Fruit fly (Drosophila melanogaster) whole organism, embryonic: ENCODE measurements around the gene CG7766.

Experiments
- Atf6 ChIP-seq: fragments of 200-800 bp; sonication (Bioruptor generic); IDR thresholded peaks from 2 replicates; pipeline ENCODE4 v1.3.6; 2022; ENCODE audit warnings: missing biosample characterization, missing genetic modification characterization
- Bdp1 ChIP-seq: fragments of 200-800 bp; sonication (Bioruptor generic); optimal IDR thresholded peaks from 3 replicates; lab custom pipeline; 2016; ENCODE audit warnings: missing biosample characterization, missing genetic modification characterization
- CG10654 ChIP-seq: fragments of 200-800 bp; sonication (Bioruptor generic); optimal IDR thresholded peaks from 2 replicates; lab custom pipeline; 2016; ENCODE audit warnings: missing biosample characterization, missing genetic modification characterization
- CG11398 ChIP-seq: fragments of 200-800 bp; sonication (Bioruptor generic); optimal IDR thresholded peaks from 2 replicates; lab custom pipeline; 2016; ENCODE audit warnings: missing biosample characterization, missing genetic modification characterization
- CG14860 ChIP-seq: fragments of 200-800 bp; sonication (Bioruptor generic); IDR thresholded peaks from 3 replicates; pipeline ENCODE4 v1.3.6; 2022; ENCODE audit warnings: missing biosample characterization, missing genetic modification characterization; ENCODE audit not compliant: partially characterized antibody
- CG14965 ChIP-seq: fragments of 200-800 bp; sonication (Bioruptor generic); optimal IDR thresholded peaks from 2 replicates; lab custom pipeline; 2016; ENCODE audit warnings: missing biosample characterization, missing genetic modification characterization, borderline replicate concordance
- CG33557 ChIP-seq: fragments of 200-800 bp; sonication (Bioruptor generic); optimal IDR thresholded peaks from 2 replicates; lab custom pipeline; 2019; ENCODE audit warnings: missing biosample characterization, mild to moderate bottlenecking, missing genetic modification characterization, moderate library complexity
- CG3407 ChIP-seq: fragments of 200-800 bp; sonication (Bioruptor generic); optimal IDR thresholded peaks from 2 replicates; lab custom pipeline; 2018; ENCODE audit warnings: missing biosample characterization, mild to moderate bottlenecking, missing genetic modification characterization
- CG3726 ChIP-seq: fragments of 200-800 bp; sonication (Bioruptor generic); IDR thresholded peaks from 3 replicates; pipeline ENCODE4, ENCODE4 v1.3.6; 2022; ENCODE audit warnings: missing biosample characterization, missing genetic modification characterization
- CG4707 ChIP-seq: fragments of 200-800 bp; sonication (Bioruptor generic); optimal IDR thresholded peaks from 2 replicates; lab custom pipeline; 2018; ENCODE audit warnings: missing biosample characterization, mild to moderate bottlenecking, missing genetic modification characterization, moderate library complexity
- CG8359 ChIP-seq: fragments of 200-800 bp; sonication (Bioruptor generic); optimal IDR thresholded peaks from 2 replicates; lab custom pipeline; 2017; ENCODE audit warnings: missing biosample characterization, mild to moderate bottlenecking, missing genetic modification characterization, borderline replicate concordance
- CG8765 ChIP-seq: fragments of 200-800 bp; sonication (Bioruptor generic); IDR thresholded peaks from 2 replicates; pipeline ENCODE4 v1.3.6; 2022; ENCODE audit warnings: missing biosample characterization, missing genetic modification characterization
- Chrac-16 ChIP-seq: fragments of 200-800 bp; sonication (Bioruptor generic); optimal IDR thresholded peaks from 3 replicates; lab custom pipeline; 2016; ENCODE audit warnings: missing biosample characterization, missing genetic modification characterization
- Drgx ChIP-seq: fragments of 200-800 bp; sonication (Bioruptor generic); IDR thresholded peaks from 2 replicates; pipeline ENCODE4 v1.3.6; 2022; ENCODE audit warnings: missing biosample characterization, missing genetic modification characterization
- HLH3B ChIP-seq: fragments of 200-800 bp; sonication (Bioruptor generic); IDR thresholded peaks from 2 replicates; pipeline ENCODE4 v1.3.6; 2022; ENCODE audit warnings: missing biosample characterization, missing genetic modification characterization
- HmgD ChIP-seq: fragments of 200-800 bp; sonication (Bioruptor generic); optimal IDR thresholded peaks from 3 replicates; lab custom pipeline; 2016; ENCODE audit warnings: missing biosample characterization, missing genetic modification characterization
- HmgZ ChIP-seq: fragments of 200-800 bp; sonication (Bioruptor generic); optimal IDR thresholded peaks from 2 replicates; lab custom pipeline; 2018; ENCODE audit warnings: missing biosample characterization, mild to moderate bottlenecking, missing genetic modification characterization
- Hr78 ChIP-seq, 2 experiments: fragments of 200-800 bp in 1 of 2; fragments of >200 bp in 1 of 2; sonication (Bioruptor generic) in 1 of 2; optimal IDR thresholded peaks; 2 replicates each; lab custom pipeline; 2017 to 2019; ENCODE audit warnings: missing biosample characterization in 2 of 2, missing genetic modification characterization in 2 of 2, mild to moderate bottlenecking in 1 of 2, moderate library complexity in 1 of 2
- Jarid2 ChIP-seq: fragments of 200-800 bp; sonication (Bioruptor generic); optimal IDR thresholded peaks from 3 replicates; lab custom pipeline; 2017; ENCODE audit warnings: mild to moderate bottlenecking, missing biosample characterization, missing genetic modification reagents, missing genetic modification characterization
- Myb ChIP-seq: fragments of 200-800 bp; sonication (Bioruptor generic); optimal IDR thresholded peaks from 2 replicates; lab custom pipeline; 2016; ENCODE audit warnings: missing biosample characterization, missing genetic modification characterization
- Oaz ChIP-seq: fragments of 200-800 bp; sonication (Bioruptor generic); IDR thresholded peaks from 2 replicates; pipeline ENCODE4 v1.3.6; 2022; ENCODE audit warnings: missing biosample characterization, missing genetic modification characterization
- Opbp ChIP-seq: fragments of 200-800 bp; sonication (Bioruptor generic); IDR thresholded peaks from 3 replicates; pipeline ENCODE4 v1.3.6; 2022; ENCODE audit warnings: missing biosample characterization, missing genetic modification characterization; ENCODE audit not compliant: partially characterized antibody
- Ravus ChIP-seq: fragments of 200-800 bp; sonication (Bioruptor generic); IDR thresholded peaks from 2 replicates; pipeline ENCODE4 v1.3.6; 2022; ENCODE audit warnings: missing biosample characterization, missing genetic modification characterization
- Rx ChIP-seq: fragments of 200-800 bp; sonication (Bioruptor generic); IDR thresholded peaks from 2 replicates; pipeline ENCODE4 v1.3.6; 2022; ENCODE audit warnings: missing biosample characterization, missing genetic modification characterization
- Sin3A ChIP-seq: fragments of >200 bp; optimal IDR thresholded peaks from 2 replicates; lab custom pipeline; 2018
- Xbp1 ChIP-seq: fragments of 200-800 bp; sonication (Bioruptor generic); optimal IDR thresholded peaks from 3 replicates; lab custom pipeline; 2016; ENCODE audit warnings: missing biosample characterization, mild to moderate bottlenecking, missing genetic modification characterization
- YL-1 ChIP-seq: fragments of 200-800 bp; sonication (Bioruptor generic); optimal IDR thresholded peaks from 3 replicates; lab custom pipeline; 2017; ENCODE audit warnings: missing biosample characterization, mild to moderate bottlenecking, missing genetic modification characterization
- al ChIP-seq: fragments of 200-800 bp; sonication (Bioruptor generic); IDR thresholded peaks from 2 replicates; pipeline ENCODE4 v1.3.6; 2022; ENCODE audit warnings: missing biosample characterization, missing genetic modification characterization
- chif ChIP-seq, 2 experiments: fragments of 200-800 bp; sonication (Bioruptor generic); optimal IDR thresholded peaks; 3 replicates each; lab custom pipeline; 2016; ENCODE audit warnings: missing biosample characterization in 2 of 2, missing genetic modification characterization in 2 of 2
- chm ChIP-seq: fragments of 200-800 bp; sonication (Bioruptor generic); IDR thresholded peaks from 2 replicates; pipeline ENCODE4 v1.3.6; 2022; ENCODE audit warnings: missing biosample characterization, missing genetic modification characterization
- gcm ChIP-seq: fragments of 200-800 bp; sonication (Bioruptor generic); optimal IDR thresholded peaks from 2 replicates; lab custom pipeline; 2019; ENCODE audit warnings: missing biosample characterization, mild to moderate bottlenecking, missing genetic modification characterization, moderate library complexity
- grau ChIP-seq: fragments of 200-800 bp; optimal IDR thresholded peaks from 3 replicates; lab custom pipeline; 2019; ENCODE audit warnings: missing biosample characterization, mild to moderate bottlenecking, missing genetic modification characterization, moderate library complexity
- hb ChIP-seq: fragments of 200-800 bp; sonication (Bioruptor generic); IDR thresholded peaks from 3 replicates; pipeline ENCODE4 v1.3.6; 2022; ENCODE audit warnings: missing biosample characterization, missing genetic modification characterization; ENCODE audit not compliant: partially characterized antibody
- kah ChIP-seq: fragments of 200-800 bp; sonication (Bioruptor generic); optimal IDR thresholded peaks from 2 replicates; lab custom pipeline; 2018; ENCODE audit warnings: missing biosample characterization, mild to moderate bottlenecking, missing genetic modification characterization
- ken ChIP-seq: fragments of 200-800 bp; sonication (Bioruptor generic); IDR thresholded peaks from 3 replicates; pipeline ENCODE4 v1.3.6; 2022; ENCODE audit warnings: missing biosample characterization, missing genetic modification characterization
- knrl ChIP-seq: fragments of 200-800 bp; sonication (Bioruptor generic); IDR thresholded peaks from 3 replicates; pipeline ENCODE4 v1.3.6; 2022; ENCODE audit warnings: missing biosample characterization, missing genetic modification characterization; ENCODE audit not compliant: partially characterized antibody
- lmd ChIP-seq: fragments of 200-800 bp; sonication (Bioruptor generic); IDR thresholded peaks from 2 replicates; pipeline ENCODE4 v1.3.6; 2022; ENCODE audit warnings: missing biosample characterization, missing genetic modification characterization
- nom ChIP-seq: fragments of 200-800 bp; sonication (Bioruptor generic); optimal IDR thresholded peaks from 2 replicates; lab custom pipeline; 2017; ENCODE audit warnings: missing biosample characterization, missing genetic modification characterization, mild to moderate bottlenecking, moderate library complexity, missing genetic modification reagents
- p53 ChIP-seq: fragments of 200-800 bp; sonication (Bioruptor generic); optimal IDR thresholded peaks from 2 replicates; lab custom pipeline; 2016; ENCODE audit warnings: missing biosample characterization, missing genetic modification characterization
- pfk ChIP-seq: fragments of 200-800 bp; sonication (Bioruptor generic); optimal IDR thresholded peaks from 2 replicates; lab custom pipeline; 2018; ENCODE audit warnings: missing biosample characterization, mild to moderate bottlenecking, missing genetic modification characterization, moderate library complexity
- pnt ChIP-seq: fragments of 200-800 bp; sonication (Bioruptor generic); optimal IDR thresholded peaks from 3 replicates; lab custom pipeline; 2016; ENCODE audit warnings: missing biosample characterization, missing genetic modification characterization
- scrt ChIP-seq: fragments of 200-800 bp; sonication (Bioruptor generic); optimal IDR thresholded peaks from 2 replicates; lab custom pipeline; 2018; ENCODE audit warnings: missing biosample characterization, mild to moderate bottlenecking, missing genetic modification characterization, moderate library complexity
- sisA ChIP-seq: fragments of 200-800 bp; sonication (Bioruptor generic); IDR thresholded peaks from 2 replicates; pipeline ENCODE4 v1.3.6; 2022; ENCODE audit warnings: missing biosample characterization, missing genetic modification characterization
- sna ChIP-seq: fragments of 200-800 bp; sonication (Bioruptor generic); IDR thresholded peaks from 2 replicates; pipeline ENCODE4 v1.3.6; 2022; ENCODE audit warnings: missing biosample characterization, missing genetic modification characterization; ENCODE audit not compliant: partially characterized antibody
- tap ChIP-seq: fragments of 200-800 bp; optimal IDR thresholded peaks from 3 replicates; lab custom pipeline; 2019; ENCODE audit warnings: missing biosample characterization, mild to moderate bottlenecking, missing genetic modification characterization, moderate library complexity
- tin ChIP-seq: fragments of 200-800 bp; sonication (Bioruptor generic); optimal IDR thresholded peaks from 3 replicates; lab custom pipeline; 2016; ENCODE audit warnings: missing biosample characterization, missing genetic modification characterization
- tx ChIP-seq: fragments of 200-800 bp; sonication (Bioruptor generic); optimal IDR thresholded peaks from 2 replicates; lab custom pipeline; 2016; ENCODE audit warnings: missing biosample characterization, missing genetic modification characterization
- wor ChIP-seq: fragments of 200-800 bp; sonication (Bioruptor generic); IDR thresholded peaks from 2 replicates; pipeline ENCODE4 v1.3.6; 2022; ENCODE audit warnings: missing biosample characterization, missing genetic modification characterization

CG7766 gene

DNA sequence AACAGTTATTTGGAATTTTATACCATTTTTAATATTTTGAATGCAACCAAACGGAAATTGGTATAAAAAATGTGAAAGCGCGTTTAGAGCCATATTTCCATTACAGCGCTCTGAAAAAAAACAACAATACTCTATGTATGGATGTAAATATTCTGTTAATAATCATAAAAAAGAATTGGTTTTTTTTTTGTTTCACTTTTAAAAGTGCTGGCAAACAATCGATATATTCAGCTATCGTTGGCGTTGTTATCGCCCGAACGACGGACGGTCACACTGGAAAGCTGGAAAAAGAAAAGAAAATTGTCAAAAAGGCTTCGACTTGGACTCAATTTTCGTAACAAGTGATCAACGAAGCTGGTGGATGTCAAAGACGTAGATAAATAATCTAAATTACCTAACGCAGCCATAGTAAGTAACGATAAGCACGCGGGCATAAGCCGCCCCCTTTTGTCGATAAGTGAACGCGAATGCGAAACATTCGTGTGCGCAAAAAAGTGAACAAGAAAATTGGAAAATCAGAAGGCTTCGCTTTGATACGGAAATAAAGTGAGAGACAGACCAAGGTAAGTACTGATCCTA, 38.8 kb upstream of the CG7766 start, which contains the start of gene CG7065 (continued):
- TF ChIP-seq Opbp (GFP tag; lab: Robert Waterston, UW) = peak; percentile 55; the same call in 2 of the 3 replicates
- TF ChIP-seq knrl (GFP tag; lab: Robert Waterston, UW) = peak; percentile 56; the same call in 2 of the 3 replicates
- TF ChIP-seq HmgZ (tag; lab: Kevin White, UChicago) = no peak
- no peak for TF ChIP-seq CG14965 (GFP tag; lab: Kevin White, UChicago)
- no peak for TF ChIP-seq Rx (GFP tag; lab: Robert Waterston, UW)
- TF ChIP-seq p53 (GFP tag; lab: Kevin White, UChicago) = no peak
- TF ChIP-seq CG14860 (GFP tag; lab: Robert Waterston, UW) = 0 out of 3 replicates have a peak, but pooled peaks have one; percentile 36
- TF ChIP-seq CG4707 (GFP tag; lab: Kevin White, UChicago) = no peak
- TF ChIP-seq wor (GFP tag; lab: Robert Waterston, UW) = no peak
- TF ChIP-seq lmd (GFP tag; lab: Robert Waterston, UW) = no peak
- no peak for TF ChIP-seq ken (GFP tag; lab: Robert Waterston, UW)
- no peak for TF ChIP-seq CG8359 (GFP tag; lab: Kevin White, UChicago)
- no peak for TF ChIP-seq Jarid2 (GFP tag; lab: Kevin White, UChicago)
- peak; percentile 38; the same call in 1 of the 2 replicates for TF ChIP-seq sna (GFP tag; lab: Robert Waterston, UW)
- no peak for TF ChIP-seq CG8765 (GFP tag; lab: Robert Waterston, UW)
- TF ChIP-seq CG10654 = no peak

DNA sequence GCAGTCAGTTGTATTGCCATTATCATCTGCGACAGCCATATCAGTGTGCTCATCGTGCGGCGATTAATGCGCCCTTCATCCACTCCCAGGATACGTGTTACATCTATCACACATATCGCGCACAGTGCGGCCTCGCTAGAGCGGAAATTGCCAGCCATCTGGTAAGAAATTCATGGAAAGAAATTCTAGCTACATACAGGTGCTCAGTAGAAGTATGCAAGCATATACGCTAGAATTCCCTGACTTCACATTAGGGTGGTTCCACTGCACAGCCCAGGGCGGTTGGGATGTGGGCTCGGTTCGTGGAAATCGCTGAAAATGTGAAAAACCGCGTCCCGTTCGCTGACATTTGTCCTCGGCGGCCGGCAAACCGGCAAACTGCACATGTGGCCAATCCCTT, 37.7 kb upstream of the CG7766 start:
- TF ChIP-seq CG33557 = peak; percentile 71
- TF ChIP-seq Sin3A (lab: Kevin White, UChicago) = no peak
- peak; percentile 28 to 82 for TF ChIP-seq chif (GFP tag; optimal IDR thresholded peaks at IDR 0.05; lab: Kevin White, UChicago)
- TF ChIP-seq CG3726 (GFP tag; lab: Robert Waterston, UW) = peak; percentile 80; the same call in 2 of the 3 replicates
- peak; percentile 79 for TF ChIP-seq nom (GFP tag; lab: Kevin White, UChicago)
- TF ChIP-seq tap (tag; lab: Kevin White, UChicago) = peak; percentile 75
- peak; percentile 66 for TF ChIP-seq gcm
- no peak for TF ChIP-seq HmgD (GFP tag; lab: Kevin White, UChicago)
- TF ChIP-seq HLH3B (GFP tag; lab: Robert Waterston, UW) = peak; percentile 88
- TF ChIP-seq tx (GFP tag; lab: Kevin White, UChicago) = peak; percentile 9
- TF ChIP-seq Atf6 = peak; percentile 68
- TF ChIP-seq Drgx (GFP tag; lab: Robert Waterston, UW) = peak; percentile 87
- TF ChIP-seq CG3407 = peak; percentile 63
- TF ChIP-seq Myb (GFP tag; lab: Kevin White, UChicago) = peak; percentile 56
- peak; percentile 86 for TF ChIP-seq chm (GFP tag; lab: Robert Waterston, UW)
- TF ChIP-seq Opbp (GFP tag; lab: Robert Waterston, UW) = no peak
- no peak for TF ChIP-seq YL-1
- TF ChIP-seq lmd (GFP tag; lab: Robert Waterston, UW) = peak; percentile 86
- TF ChIP-seq Hr78 (GFP tag; optimal IDR thresholded peaks at IDR 0.05; lab: Kevin White, UChicago) = no peak
- TF ChIP-seq Chrac-16 (GFP tag; lab: Kevin White, UChicago) = peak; percentile 63
- peak; percentile 53 for TF ChIP-seq CG11398 (GFP tag; lab: Kevin White, UChicago)
- TF ChIP-seq hb (GFP tag; lab: Robert Waterston, UW) = 0 out of 3 replicates have a peak, but pooled peaks have one; percentile 24
- peak; percentile 98 for TF ChIP-seq grau (tag; lab: Kevin White, UChicago)
- TF ChIP-seq al (GFP tag; lab: Robert Waterston, UW) = peak; percentile 55
- TF ChIP-seq Xbp1 = peak; percentile 79
- TF ChIP-seq CG8765 (GFP tag; lab: Robert Waterston, UW) = peak; percentile 90
- peak; percentile 82 for TF ChIP-seq pnt (GFP tag; lab: Kevin White, UChicago)
- no peak for TF ChIP-seq pfk (GFP tag; lab: Kevin White, UChicago)
- TF ChIP-seq Bdp1 (GFP tag; lab: Kevin White, UChicago) = peak; percentile 22
- TF ChIP-seq kah (GFP tag; lab: Kevin White, UChicago) = peak; percentile 18
- peak; percentile 90 for TF ChIP-seq sisA
- peak; percentile 82 for TF ChIP-seq tin (GFP tag; lab: Kevin White, UChicago)
- TF ChIP-seq scrt (GFP tag; lab: Kevin White, UChicago) = peak; percentile 7
- peak; percentile 55 for TF ChIP-seq Ravus (GFP tag; lab: Robert Waterston, UW)
- peak; percentile 75 for TF ChIP-seq Oaz
